Worm (Caenorhabditis elegans): ENCODE data around the gene nhr-132.

The nhr-132 gene

ce11 chrV:559940-560339, 25.7 kb downstream of the nhr-132 start, which contains the start of gene srx-7:
Gene srx-7, plus strand, starts transcription at chrV:560195.
- no peak for TF ChIP-seq unc-120 (tag; optimal IDR thresholded peaks at IDR 0.05; ENCODE audit: poor library complexity, severe bottlenecking)
- no peak for TF ChIP-seq ceh-43 (GFP tag; optimal IDR thresholded peaks at IDR 0.05)
- TF ChIP-seq sem-2 (GFP tag; optimal IDR thresholded peaks at IDR 0.05) = no peak
- TF ChIP-seq snpc-4 (tag; optimal IDR thresholded peaks at IDR 0.05) = no peak
- no peak for TF ChIP-seq lsy-2 (tag; optimal IDR thresholded peaks at IDR 0.05)
- no peak for TF ChIP-seq lin-13 (tag; optimal IDR thresholded peaks at IDR 0.05)
- no peak for TF ChIP-seq M03D4.4 (tag; optimal IDR thresholded peaks at IDR 0.05)
- TF ChIP-seq cnd-1 (tag; optimal IDR thresholded peaks at IDR 0.05) = no peak
- TF ChIP-seq elt-1 (tag; optimal IDR thresholded peaks at IDR 0.05; ENCODE audit: borderline replicate concordance, insufficient read depth) = no peak
- TF ChIP-seq blmp-1 (tag; optimal IDR thresholded peaks at IDR 0.05) = no peak

ce11 chrV:562834-563233, 28.6 kb downstream of the nhr-132 start, which contains the start of gene C14C6.2:
Gene C14C6.2, plus strand, starts transcription at chrV:563134.
- TF ChIP-seq nhr-28 (tag; optimal IDR thresholded peaks at IDR 0.05) (no peak), lin-13 (tag; optimal IDR thresholded peaks at IDR 0.05) (no peak), ceh-39 (tag; optimal IDR thresholded peaks at IDR 0.05) (no peak), pha-4 (tag; optimal IDR thresholded peaks at IDR 0.05) (no peak), nhr-76 (tag; optimal IDR thresholded peaks at IDR 0.05) (no peak), mab-5 (tag; optimal IDR thresholded peaks at IDR 0.05) (no peak), nhr-2 (tag; optimal IDR thresholded peaks at IDR 0.05) (no peak), nhr-12 (tag; optimal IDR thresholded peaks at IDR 0.05) (no peak), tbx-8 (GFP tag; optimal IDR thresholded peaks at IDR 0.05) (no peak), unc-120 (tag; optimal IDR thresholded peaks at IDR 0.05; ENCODE audit: poor library complexity, severe bottlenecking) (no peak), bed-3 (GFP tag; optimal IDR thresholded peaks at IDR 0.05) (no peak), nhr-237 (tag; optimal IDR thresholded peaks at IDR 0.05) (no peak), ham-2 (GFP tag; optimal IDR thresholded peaks at IDR 0.05) (no peak), sem-2 (GFP tag; optimal IDR thresholded peaks at IDR 0.05) (no peak), unc-62 (GFP tag; optimal IDR thresholded peaks at IDR 0.05) (no peak), cnd-1 (tag; optimal IDR thresholded peaks at IDR 0.05) (no peak)

ce11 chrV:565984-566383, 31.7 kb downstream of the nhr-132 start, which contains the start of gene sri-73:
Gene sri-73, minus strand, starts transcription at chrV:566084.
- TF ChIP-seq nhr-28 (tag; optimal IDR thresholded peaks at IDR 0.05) (no peak), lsy-2 (tag; optimal IDR thresholded peaks at IDR 0.05) (no peak), M03D4.4 (tag; optimal IDR thresholded peaks at IDR 0.05) (no peak)

DNA sequence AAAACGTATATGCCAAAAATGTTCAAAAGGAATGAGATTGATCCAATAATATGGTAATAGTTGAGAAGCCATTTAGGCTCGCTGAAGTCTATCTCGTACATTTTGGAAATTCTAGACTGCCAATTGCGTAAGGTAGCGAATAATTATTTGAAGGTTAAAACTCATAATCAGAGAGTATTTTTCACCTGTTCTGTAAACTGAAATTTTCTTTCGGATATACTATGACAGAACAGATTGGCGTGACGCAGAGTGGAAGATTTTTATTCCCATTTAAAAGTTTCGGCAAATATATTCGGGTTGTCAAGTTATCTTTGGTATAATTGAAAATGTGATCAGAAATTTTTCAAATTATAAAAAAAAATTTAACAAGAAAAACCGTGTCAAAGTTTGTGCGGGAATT, 33.9 kb downstream of the nhr-132 start, which contains the start of gene sri-72:
sri-72 (minus strand) TSS at position 101 of the 400 bp plus-strand sequence.
- no peak for TF ChIP-seq ceh-39 (tag; optimal IDR thresholded peaks at IDR 0.05)
- no peak for TF ChIP-seq sptf-1 (tag; optimal IDR thresholded peaks at IDR 0.05)
- no peak for TF ChIP-seq unc-62 (GFP tag; optimal IDR thresholded peaks at IDR 0.05)
- TF ChIP-seq lin-13 (tag; optimal IDR thresholded peaks at IDR 0.05) = no peak
- no peak for TF ChIP-seq unc-120 (tag; optimal IDR thresholded peaks at IDR 0.05; ENCODE audit: poor library complexity, severe bottlenecking)
- TF ChIP-seq elt-1 (tag; optimal IDR thresholded peaks at IDR 0.05; ENCODE audit: borderline replicate concordance, insufficient read depth) = no peak
- TF ChIP-seq sem-2 (GFP tag; optimal IDR thresholded peaks at IDR 0.05) = no peak
- no peak for TF ChIP-seq snpc-4 (tag; optimal IDR thresholded peaks at IDR 0.05)
- no peak for TF ChIP-seq ces-1 (GFP tag; optimal IDR thresholded peaks at IDR 0.05)
- TF ChIP-seq blmp-1 (tag; optimal IDR thresholded peaks at IDR 0.05) = no peak

- no peak for TF ChIP-seq mep-1 (tag; optimal IDR thresholded peaks at IDR 0.05)
- no peak for TF ChIP-seq flh-1 (GFP tag; optimal IDR thresholded peaks at IDR 0.05)
- TF ChIP-seq ces-1 (GFP tag; optimal IDR thresholded peaks at IDR 0.05) = no peak
- no peak for TF ChIP-seq mab-5 (tag; optimal IDR thresholded peaks at IDR 0.05)
- no peak for TF ChIP-seq nhr-237 (tag; optimal IDR thresholded peaks at IDR 0.05)
- TF ChIP-seq lsy-2 (tag; optimal IDR thresholded peaks at IDR 0.05) = no peak
- TF ChIP-seq sem-2 (GFP tag; optimal IDR thresholded peaks at IDR 0.05) = no peak
These were observed 40.4 kb downstream of the nhr-132 start, which contains the start of gene C14C6.13 for ce11 chrV:574639-575038. Gene C14C6.13, minus strand, starts transcription at chrV:574739.

- no peak for TF ChIP-seq pha-4 (tag; optimal IDR thresholded peaks at IDR 0.05)
- TF ChIP-seq ztf-11 (tag; optimal IDR thresholded peaks at IDR 0.05) = no peak
- TF ChIP-seq nhr-76 (tag; optimal IDR thresholded peaks at IDR 0.05) = no peak
- TF ChIP-seq lsy-2 (tag; optimal IDR thresholded peaks at IDR 0.05) = no peak
- no peak for TF ChIP-seq lin-32 (GFP tag; optimal IDR thresholded peaks at IDR 0.05)
These were observed 41.8 kb downstream of the nhr-132 start, which contains the start of gene K06H6.5 for ce11 chrV:576070-576469. Gene K06H6.5, plus strand, starts transcription at chrV:576370.
